Worm (Caenorhabditis elegans) whole organism, young adult: Measurements from ENCODE around the gene clec-2.

Source experiments
- B0261.1 ChIP-seq: sonication (generic microtip); optimal IDR thresholded peaks from 2 replicates; lab custom pipeline; 2016; ENCODE audit warnings: mild to moderate bottlenecking, missing genetic modification characterization, moderate library complexity, missing compliant biosample characterization
- B0336.3 ChIP-seq: fragments of 200-800 bp; sonication (Bioruptor generic); IDR thresholded peaks from 2 replicates; pipeline ENCODE4 v1.3.6; 2022; ENCODE audit warnings: missing genetic modification characterization, missing compliant biosample characterization
- D2030.7 ChIP-seq: fragments of 200-800 bp; sonication (Bioruptor generic); IDR thresholded peaks from 2 replicates; pipeline ENCODE4 v1.3.6; 2022; ENCODE audit warnings: missing genetic modification reagents, missing genetic modification characterization, missing compliant biosample characterization
- F23B12.7 ChIP-seq: sonication (generic microtip); optimal IDR thresholded peaks from 2 replicates; lab custom pipeline; 2017; ENCODE audit warnings: missing genetic modification characterization, mild to moderate bottlenecking, missing compliant biosample characterization, antibody characterized with exemption, moderate library complexity; ENCODE audit not compliant: insufficient read depth
- F57C9.4 ChIP-seq: sonication (generic microtip); optimal IDR thresholded peaks from 2 replicates; lab custom pipeline; 2017; ENCODE audit warnings: mild to moderate bottlenecking, missing genetic modification characterization, missing compliant biosample characterization
- K11D2.4 ChIP-seq: fragments of 200-800 bp; sonication (Bioruptor generic); IDR thresholded peaks from 2 replicates; pipeline ENCODE4 v1.3.6; 2022; ENCODE audit warnings: missing genetic modification reagents, missing genetic modification characterization, missing compliant biosample characterization
- T07F8.4 ChIP-seq: sonication (generic microtip); optimal IDR thresholded peaks from 2 replicates; lab custom pipeline; 2016; ENCODE audit warnings: mild to moderate bottlenecking, missing genetic modification characterization, moderate library complexity, missing compliant biosample characterization
- Y67H2A.10 ChIP-seq: fragments of 200-800 bp; sonication (Bioruptor generic); conservative IDR thresholded peaks from 2 replicates; pipeline ENCODE4 v1.3.6; 2022; ENCODE audit warnings: missing genetic modification reagents, missing genetic modification characterization, missing compliant biosample characterization
- Y95B8A.8 ChIP-seq: fragments of 200-800 bp; sonication (Bioruptor generic); IDR thresholded peaks from 2 replicates; pipeline ENCODE4 v1.3.6; 2022; ENCODE audit warnings: missing genetic modification reagents, missing genetic modification characterization, missing compliant biosample characterization
- ama-1 ChIP-seq, 3 experiments: fragments of 150-350 bp in 1 of 3; sonication (generic microtip) in 2 of 3; optimal IDR thresholded peaks; 2 replicates each; lab custom pipeline; 2014 to 2018; ENCODE audit warnings: missing biosample characterization in 2 of 3, missing genetic modification characterization in 2 of 3, missing genetic modification reagents in 2 of 3
- aptf-2 ChIP-seq: fragments of 200-800 bp; sonication (Bioruptor generic); conservative IDR thresholded peaks from 2 replicates; pipeline ENCODE4 v1.3.6; 2022; ENCODE audit warnings: missing genetic modification reagents, missing genetic modification characterization, missing compliant biosample characterization
- bed-1 ChIP-seq: fragments of 200-800 bp; sonication (Bioruptor generic); IDR thresholded peaks from 2 replicates; pipeline ENCODE4 v1.3.6; 2022; ENCODE audit warnings: missing genetic modification reagents, missing genetic modification characterization, missing compliant biosample characterization
- ceh-100 ChIP-seq: fragments of 200-800 bp; sonication (Bioruptor generic); IDR thresholded peaks from 2 replicates; pipeline ENCODE4 v1.3.6; 2022; ENCODE audit warnings: missing genetic modification reagents, missing genetic modification characterization, missing compliant biosample characterization
- die-1 ChIP-seq: sonication (generic microtip); optimal IDR thresholded peaks from 2 replicates; lab custom pipeline; 2016; ENCODE audit warnings: missing genotype, mild to moderate bottlenecking, missing genetic modification characterization, missing compliant biosample characterization
- dox-1 ChIP-seq: fragments of 200-800 bp; sonication (Bioruptor generic); IDR thresholded peaks from 2 replicates; pipeline ENCODE4 v1.3.6; 2022; ENCODE audit warnings: missing genetic modification reagents, missing genetic modification characterization, missing compliant biosample characterization
- egrh-3 ChIP-seq: fragments of 200-800 bp; sonication (Bioruptor generic); IDR thresholded peaks from 2 replicates; pipeline ENCODE4 v1.3.6; 2022; ENCODE audit warnings: missing genetic modification reagents, missing genetic modification characterization, missing compliant biosample characterization
- hlh-12 ChIP-seq: sonication (generic microtip); optimal IDR thresholded peaks from 2 replicates; lab custom pipeline; 2016; ENCODE audit warnings: missing genetic modification characterization, missing compliant biosample characterization
- hmg-1.2 ChIP-seq: fragments of 200-800 bp; sonication (Bioruptor generic); IDR thresholded peaks from 2 replicates; pipeline ENCODE4 v1.3.6; 2022; ENCODE audit warnings: missing genetic modification reagents, missing genetic modification characterization, missing compliant biosample characterization
- hmg-20 ChIP-seq: fragments of 200-800 bp; sonication (Bioruptor generic); IDR thresholded peaks from 2 replicates; pipeline ENCODE4 v1.3.6; 2022; ENCODE audit warnings: missing genetic modification reagents, missing genetic modification characterization, missing compliant biosample characterization
- let-526 ChIP-seq: fragments of 200-800 bp; sonication (Bioruptor generic); IDR thresholded peaks from 2 replicates; pipeline ENCODE4 v1.3.6; 2022; ENCODE audit warnings: missing genetic modification reagents, missing genetic modification characterization, missing compliant biosample characterization
- let-607 ChIP-seq, 2 experiments: fragments of 200-800 bp in 1 of 2; sonication (Bioruptor generic) in 1 of 2; sonication (generic microtip) in 1 of 2; optimal IDR thresholded peaks; 2 replicates each; lab custom pipeline; 2016 to 2018; ENCODE audit warnings: mild to moderate bottlenecking in 2 of 2, missing compliant biosample characterization in 2 of 2, missing genetic modification characterization in 2 of 2, moderate library complexity in 2 of 2, missing genotype in 1 of 2
- lin-40 ChIP-seq: sonication (generic microtip); optimal IDR thresholded peaks from 2 replicates; lab custom pipeline; 2016; ENCODE audit warnings: missing genetic modification characterization, mild to moderate bottlenecking, missing compliant biosample characterization, missing genotype, missing genetic modification reagents
- lin-54 ChIP-seq: fragments of 200-800 bp; sonication (Bioruptor generic); optimal IDR thresholded peaks from 2 replicates; lab custom pipeline; 2018; ENCODE audit warnings: mild to moderate bottlenecking, missing genetic modification characterization, missing compliant biosample characterization
- lir-1 ChIP-seq: fragments of 200-800 bp; sonication (Bioruptor generic); conservative IDR thresholded peaks from 2 replicates; pipeline ENCODE4 v1.3.6; 2022; ENCODE audit warnings: missing genetic modification reagents, missing genetic modification characterization, missing compliant biosample characterization
- madf-10 ChIP-seq: sonication (generic microtip); optimal IDR thresholded peaks from 2 replicates; lab custom pipeline; 2016; ENCODE audit warnings: mild to moderate bottlenecking, missing genetic modification characterization, missing compliant biosample characterization
- madf-6 ChIP-seq: fragments of 200-800 bp; sonication (Bioruptor generic); IDR thresholded peaks from 2 replicates; pipeline ENCODE4 v1.3.6; 2022; ENCODE audit warnings: missing genetic modification reagents, missing genetic modification characterization, missing compliant biosample characterization
- madf-8 ChIP-seq: fragments of 200-800 bp; sonication (Bioruptor generic); conservative IDR thresholded peaks from 2 replicates; pipeline ENCODE4 v1.3.6; 2022; ENCODE audit warnings: missing genetic modification reagents, missing genetic modification characterization, missing compliant biosample characterization
- mcd-1 ChIP-seq: fragments of 200-800 bp; sonication (Bioruptor generic); IDR thresholded peaks from 2 replicates; pipeline ENCODE4 v1.3.6; 2022; ENCODE audit warnings: missing genetic modification reagents, missing genetic modification characterization, missing compliant biosample characterization
- nfya-1 ChIP-seq: sonication (generic microtip); optimal IDR thresholded peaks from 2 replicates; lab custom pipeline; 2017; ENCODE audit warnings: antibody characterized with exemption, missing compliant biosample characterization, missing genetic modification characterization, borderline replicate concordance; ENCODE audit not compliant: insufficient read depth
- nfyb-1 ChIP-seq: fragments of 200-800 bp; sonication (Bioruptor generic); IDR thresholded peaks from 2 replicates; pipeline ENCODE4 v1.3.6; 2022; ENCODE audit warnings: missing genetic modification reagents, missing genetic modification characterization, missing compliant biosample characterization
- nhr-179 ChIP-seq: sonication (generic microtip); optimal IDR thresholded peaks from 2 replicates; lab custom pipeline; 2016; ENCODE audit warnings: mild to moderate bottlenecking, missing genetic modification characterization, missing compliant biosample characterization
- nhr-80 ChIP-seq: sonication (generic microtip); optimal IDR thresholded peaks from 2 replicates; lab custom pipeline; 2016; ENCODE audit warnings: missing genetic modification characterization, missing compliant biosample characterization
- nhr-90 ChIP-seq: sonication (generic microtip); optimal IDR thresholded peaks from 2 replicates; lab custom pipeline; 2016; ENCODE audit warnings: missing genotype, mild to moderate bottlenecking, missing genetic modification characterization, missing compliant biosample characterization
- rcor-1 ChIP-seq: fragments of 200-800 bp; sonication (Bioruptor generic); IDR thresholded peaks from 2 replicates; pipeline ENCODE4 v1.3.6; 2022; ENCODE audit warnings: missing genetic modification reagents, missing genetic modification characterization, missing compliant biosample characterization
- rpc-1 ChIP-seq, 2 experiments: fragments of 150-350 bp in 1 of 2; sonication (generic microtip) in 1 of 2; optimal IDR thresholded peaks; 2 replicates each; lab custom pipeline; 2014 to 2018; ENCODE audit warnings: missing biosample characterization in 1 of 2, missing genetic modification characterization in 1 of 2, missing genetic modification reagents in 1 of 2, missing genotype in 1 of 2
- snpc-1.1 ChIP-seq: sonication (generic microtip); optimal IDR thresholded peaks from 2 replicates; lab custom pipeline; 2017; ENCODE audit warnings: missing genetic modification characterization, mild to moderate bottlenecking, missing compliant biosample characterization, antibody characterized with exemption, moderate library complexity, missing genotype, missing genetic modification reagents; ENCODE audit not compliant: insufficient read depth
- snpc-1.3 ChIP-seq: sonication (generic microtip); optimal IDR thresholded peaks from 2 replicates; lab custom pipeline; 2017; ENCODE audit warnings: missing genetic modification characterization, mild to moderate bottlenecking, missing compliant biosample characterization, antibody characterized with exemption, moderate library complexity, missing genotype, missing genetic modification reagents; ENCODE audit not compliant: insufficient read depth
- tbp1 ChIP-seq: fragments of 200-800 bp; sonication (Bioruptor generic); optimal IDR thresholded peaks from 2 replicates; lab custom pipeline; 2018; ENCODE audit warnings: mild to moderate bottlenecking, missing genetic modification characterization, missing compliant biosample characterization
- tbx-9 ChIP-seq: sonication (generic microtip); optimal IDR thresholded peaks from 2 replicates; lab custom pipeline; 2016; ENCODE audit warnings: borderline replicate concordance, missing genetic modification characterization, inconsistent platforms, missing compliant biosample characterization
- unc-130 ChIP-seq: sonication (generic microtip); optimal IDR thresholded peaks from 2 replicates; lab custom pipeline; 2016; ENCODE audit warnings: missing genetic modification reagents, missing genetic modification characterization, missing compliant biosample characterization
- xnd-1 ChIP-seq: sonication (generic microtip); optimal IDR thresholded peaks from 2 replicates; lab custom pipeline; 2016; ENCODE audit warnings: missing genotype, missing genetic modification reagents, missing genetic modification characterization, missing compliant biosample characterization
- zfh-2 ChIP-seq: fragments of 200-800 bp; sonication (Bioruptor generic); conservative IDR thresholded peaks from 2 replicates; pipeline ENCODE4 v1.3.6; 2022; ENCODE audit warnings: missing genetic modification reagents, missing genetic modification characterization, missing compliant biosample characterization
- ztf-25 ChIP-seq: fragments of 200-800 bp; sonication (Bioruptor generic); IDR thresholded peaks from 2 replicates; pipeline ENCODE4 v1.3.6; 2022; ENCODE audit warnings: missing genetic modification reagents, missing genetic modification characterization, missing compliant biosample characterization
- ztf-28 ChIP-seq: fragments of 200-800 bp; sonication (Bioruptor generic); IDR thresholded peaks from 2 replicates; pipeline ENCODE4 v1.3.6; 2022; ENCODE audit warnings: missing genetic modification reagents, missing genetic modification characterization, missing compliant biosample characterization

Gene clec-2

DNA sequence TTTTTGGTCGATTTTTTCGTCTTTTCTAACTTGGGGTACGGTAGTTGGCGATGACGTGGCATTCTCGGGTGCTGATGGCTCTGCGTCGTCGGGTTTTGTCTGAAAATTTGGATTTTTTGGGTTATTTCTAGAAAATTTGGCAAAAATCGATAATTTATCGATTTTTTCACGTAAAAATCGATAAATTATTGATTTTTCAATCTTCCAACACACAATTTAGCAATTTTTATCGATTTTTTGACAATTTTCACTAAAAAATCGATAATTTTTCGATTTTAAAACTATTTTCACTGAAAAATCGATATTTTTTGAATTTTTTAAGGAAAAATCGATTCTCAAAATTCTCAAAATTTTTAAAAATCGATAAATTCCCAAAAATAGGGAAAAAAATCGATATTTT, 39.6 kb upstream of the clec-2 start:
- TF ChIP-seq aptf-2 (no peak), ztf-28 (GFP tag; lab: Robert Waterston, UW) (no peak)

DNA sequence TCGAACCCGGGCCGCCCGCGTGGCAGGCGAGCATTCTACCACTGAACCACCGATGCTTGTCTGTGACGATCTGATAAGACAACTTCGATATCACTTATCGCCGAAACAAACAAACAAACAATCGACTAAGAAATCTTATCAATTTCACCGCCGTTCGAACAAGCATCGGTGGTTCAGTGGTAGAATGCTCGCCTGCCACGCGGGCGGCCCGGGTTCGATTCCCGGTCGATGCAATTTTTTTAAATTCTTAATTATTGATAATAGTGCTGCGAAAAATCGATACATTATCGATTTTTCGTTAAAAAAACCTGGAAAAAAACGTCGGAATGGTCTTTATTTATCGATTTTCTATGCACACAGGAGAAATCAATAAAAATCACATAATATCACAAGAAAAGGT, 39.0 kb upstream of the clec-2 start:
- peak; percentile 70 for TF ChIP-seq F23B12.7 (tag; lab: Kevin White, UChicago)
- TF ChIP-seq egrh-3 (GFP tag; lab: Robert Waterston, UW), result 0 out of 2 replicates have a peak, but pooled peaks have one; percentile 5
- peak; percentile 69; the same call in 1 of the 2 replicates for TF ChIP-seq hmg-20
- TF ChIP-seq tbp1 (GFP tag; lab: Kevin White, UChicago), result peak; percentile 95
- peak; percentile 74; the same call in 1 of the 2 replicates for TF ChIP-seq Y95B8A.8 (GFP tag; lab: Robert Waterston, UW)
- no peak for TF ChIP-seq bed-1 (GFP tag; lab: Robert Waterston, UW)
- no peak for TF ChIP-seq nhr-179 (tag; lab: Kevin White, UChicago)
- TF ChIP-seq hlh-12 (tag; lab: Kevin White, UChicago), result no peak
- TF ChIP-seq dox-1 (GFP tag; lab: Robert Waterston, UW), result no peak
- peak; percentile 56 for TF ChIP-seq snpc-1.3 (tag; lab: Kevin White, UChicago)
- peak; percentile 82 for TF ChIP-seq rpc-1 (optimal IDR thresholded peaks at IDR 0.05; lab: Kevin White, UChicago)
- peak; percentile 84 for TF ChIP-seq rpc-1 (tag; optimal IDR thresholded peaks at IDR 0.05; lab: Kevin White, UChicago)
- no peak for TF ChIP-seq nfya-1 (tag; lab: Kevin White, UChicago)
- TF ChIP-seq ama-1 (optimal IDR thresholded peaks at IDR 0.05; lab: Kevin White, UChicago), result no peak
- TF ChIP-seq ama-1 (GFP tag; optimal IDR thresholded peaks at IDR 0.05; lab: Kevin White, UChicago), result peak in 1 of 2 experiments; percentile 38
- TF ChIP-seq ztf-28 (GFP tag; lab: Robert Waterston, UW), result 0 out of 2 replicates have a peak, but pooled peaks have one; percentile 48
- TF ChIP-seq mcd-1 (GFP tag; lab: Robert Waterston, UW), result peak; percentile 54
- peak; percentile 73 for TF ChIP-seq madf-6 (GFP tag; lab: Robert Waterston, UW)
- TF ChIP-seq K11D2.4, result 0 out of 2 replicates have a peak, but pooled peaks have one; percentile 33
- TF ChIP-seq tbx-9 (tag; lab: Kevin White, UChicago), result no peak
- TF ChIP-seq ztf-25 (GFP tag; lab: Robert Waterston, UW), result no peak
- TF ChIP-seq madf-10 (tag; lab: Kevin White, UChicago), result peak; percentile 54
- peak; percentile 45; the same call in 1 of the 2 replicates for TF ChIP-seq B0336.3 (GFP tag; lab: Robert Waterston, UW)
- peak; percentile 48 for TF ChIP-seq lin-40 (tag; lab: Kevin White, UChicago)
- TF ChIP-seq hmg-1.2 (GFP tag; lab: Robert Waterston, UW), result peak; percentile 79
- TF ChIP-seq nhr-90 (tag; lab: Kevin White, UChicago), result peak; percentile 69
- TF ChIP-seq D2030.7 (GFP tag; lab: Robert Waterston, UW), result peak; percentile 78
- no peak for TF ChIP-seq F57C9.4 (tag; lab: Kevin White, UChicago)
- TF ChIP-seq let-526, result 0 out of 2 replicates have a peak, but pooled peaks have one; percentile 20
- peak; percentile 51 for TF ChIP-seq lin-54 (GFP tag; lab: Kevin White, UChicago)
- TF ChIP-seq let-607 (tag; optimal IDR thresholded peaks at IDR 0.05; lab: Kevin White, UChicago), result peak; percentile 2 to 5
- TF ChIP-seq nhr-80 (tag; lab: Kevin White, UChicago), result peak; percentile 12
- peak; percentile 11 for TF ChIP-seq xnd-1 (tag; lab: Kevin White, UChicago)
- TF ChIP-seq snpc-1.1, result peak; percentile 48
- no peak for TF ChIP-seq zfh-2
- peak; percentile 88 for TF ChIP-seq nfyb-1
- no peak for TF ChIP-seq Y67H2A.10 (GFP tag; lab: Robert Waterston, UW)
- peak; percentile 26 for TF ChIP-seq T07F8.4 (tag; lab: Kevin White, UChicago)
- peak; percentile 53; the same call in 1 of the 2 replicates for TF ChIP-seq ceh-100 (GFP tag; lab: Robert Waterston, UW)
- TF ChIP-seq unc-130 (GFP tag; lab: Kevin White, UChicago), result peak; percentile 65
- peak; percentile 56; the same call in 1 of the 2 replicates for TF ChIP-seq rcor-1
- peak; percentile 42 for TF ChIP-seq madf-8 (GFP tag; lab: Robert Waterston, UW)
- TF ChIP-seq B0261.1 (tag; lab: Kevin White, UChicago), result peak; percentile 94
- peak; percentile 8 for TF ChIP-seq die-1 (tag; lab: Kevin White, UChicago)
- no peak for TF ChIP-seq lir-1 (GFP tag; lab: Robert Waterston, UW)
